Fruit fly (Drosophila melanogaster) S2 (cell line): ENCODE data around the gene CG12170.

Experiments used
- CG8478 ChIP-seq: fragments of >200 bp; optimal IDR thresholded peaks from 2 replicates; lab custom pipeline; 2018
- CTCF ChIP-seq, 2 experiments: fragments of >200 bp; optimal IDR thresholded peaks; 2 replicates each; lab custom pipeline; 2018

DNA sequence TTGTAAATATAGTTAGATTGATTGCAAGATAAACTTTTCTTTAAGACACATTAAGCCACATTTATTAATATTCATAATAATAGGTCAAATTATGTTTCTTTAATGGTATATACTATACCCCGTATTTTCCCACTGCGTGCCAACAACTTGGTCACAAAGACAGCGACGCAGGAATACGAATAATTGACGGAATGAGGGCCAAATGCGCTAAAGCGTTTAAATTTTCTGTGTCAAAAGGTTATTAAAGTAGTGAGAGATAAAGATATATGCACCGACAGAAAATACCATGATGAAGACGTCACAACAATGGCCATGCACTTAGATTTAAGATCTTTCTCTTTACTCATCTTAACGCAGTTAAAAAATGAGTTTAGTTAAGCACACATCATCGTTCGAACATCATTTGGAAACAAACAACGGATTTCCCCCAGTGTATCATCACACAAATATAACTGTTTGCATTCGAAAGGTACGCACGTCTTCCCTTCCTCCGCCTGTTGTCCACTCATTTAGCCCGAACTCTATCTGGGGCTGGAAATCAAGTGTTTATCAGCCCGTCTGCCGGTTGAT lies 16.6 kb upstream of the CG12170 start:
- TF ChIP-seq CG8478 (no peak), CTCF (optimal IDR thresholded peaks at IDR 0.05; lab: Kevin White, UChicago) (no peak)
